In the genomic region with DNA sequence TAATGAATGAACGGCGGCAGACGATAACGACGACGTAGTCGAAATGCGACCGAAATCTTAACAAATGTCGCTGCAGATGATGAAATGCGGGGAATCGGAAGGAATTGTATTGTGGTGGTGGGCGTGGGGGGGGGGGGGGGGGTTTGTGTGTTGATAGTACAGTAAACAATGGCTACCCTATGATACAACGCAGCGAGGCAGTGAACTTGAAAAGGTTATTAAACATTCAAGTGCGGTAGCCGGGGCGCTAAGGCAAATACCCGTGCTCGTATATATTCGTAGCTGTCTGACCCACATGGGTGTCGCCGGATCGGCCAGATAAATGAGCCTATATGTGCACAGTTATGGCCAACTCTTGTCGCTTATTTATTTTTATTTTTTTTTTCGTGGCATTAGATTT, we compare ENCODE assay signal across 1 fruit fly cellular context.
TF ChIP-seq lines count a peak whose summit lies in the region.

No protein-coding gene starts in this region.

TF ChIP-seq in whole organism, embryonic, 481 proteins besides CTCF, POLR2A, EP300 and RAD21 (continued from another document):
- TF ChIP-seq crol (GFP tag; IDR thresholded peaks at IDR 0.05; lab: Robert Waterston, UW): peak; percentile 23; the same call in 1 of the 2 replicates
- no peak for TF ChIP-seq BEAF-32 (GFP tag; optimal IDR thresholded peaks at IDR 0.05; lab: Kevin White, UChicago)
- peak; percentile 14; the same call in 1 of the 2 replicates for TF ChIP-seq CG14014 (GFP tag; IDR thresholded peaks at IDR 0.05; lab: Robert Waterston, UW)
- TF ChIP-seq CG1233 (GFP tag; optimal IDR thresholded peaks at IDR 0.05; lab: Kevin White, UChicago): no peak
- no peak for TF ChIP-seq CG9817 (tag; optimal IDR thresholded peaks at IDR 0.05; lab: Kevin White, UChicago)
- no peak for TF ChIP-seq CG14965 (GFP tag; optimal IDR thresholded peaks at IDR 0.05; lab: Kevin White, UChicago; ENCODE audit: borderline replicate concordance)
- TF ChIP-seq CG15479 (GFP tag; optimal IDR thresholded peaks at IDR 0.05; lab: Kevin White, UChicago): no peak
- no peak for TF ChIP-seq CG7928 (GFP tag; optimal IDR thresholded peaks at IDR 0.05; lab: Kevin White, UChicago)
- TF ChIP-seq CG8089 (GFP tag; optimal IDR thresholded peaks at IDR 0.05; lab: Kevin White, UChicago): no peak
- TF ChIP-seq ap (GFP tag; IDR thresholded peaks at IDR 0.05; lab: Robert Waterston, UW): no peak
- no peak for TF ChIP-seq gcm2 (GFP tag; optimal IDR thresholded peaks at IDR 0.05; lab: Kevin White, UChicago)
- no peak for TF ChIP-seq Mad (GFP tag; optimal IDR thresholded peaks at IDR 0.05; lab: Kevin White, UChicago)
- TF ChIP-seq mld (GFP tag; IDR thresholded peaks at IDR 0.05; lab: Robert Waterston, UW; ENCODE audit: partially characterized antibody): no peak
- TF ChIP-seq run (tag; optimal IDR thresholded peaks at IDR 0.05; lab: Kevin White, UChicago): no peak
- no peak for TF ChIP-seq HLH3B (GFP tag; IDR thresholded peaks at IDR 0.05; lab: Robert Waterston, UW)
- no peak for TF ChIP-seq HLH4C (GFP tag; IDR thresholded peaks at IDR 0.05; lab: Robert Waterston, UW; ENCODE audit: partially characterized antibody)
- TF ChIP-seq CG17361 (GFP tag; IDR thresholded peaks at IDR 0.05; lab: Robert Waterston, UW): 0 out of 3 replicates have a peak, but pooled peaks have one; percentile 11
- no peak for TF ChIP-seq CG7963 (GFP tag; IDR thresholded peaks at IDR 0.05; lab: Robert Waterston, UW; ENCODE audit: partially characterized antibody)
- TF ChIP-seq CG15269 (tag; optimal IDR thresholded peaks at IDR 0.05; lab: Kevin White, UChicago): no peak
- no peak for TF ChIP-seq cg (GFP tag; optimal IDR thresholded peaks at IDR 0.05; lab: Kevin White, UChicago)
- TF ChIP-seq CG11456 (GFP tag; IDR thresholded peaks at IDR 0.05; lab: Robert Waterston, UW): no peak
- TF ChIP-seq pita (GFP tag; optimal IDR thresholded peaks at IDR 0.05; lab: Kevin White, UChicago): no peak
- 0 out of 2 replicates have a peak, but pooled peaks have one; percentile 47 for TF ChIP-seq rib (GFP tag; IDR thresholded peaks at IDR 0.05; lab: Robert Waterston, UW)
- TF ChIP-seq ci (GFP tag; IDR thresholded peaks at IDR 0.05; lab: Robert Waterston, UW): 0 out of 3 replicates have a peak, but pooled peaks have one; percentile 19
- no peak for TF ChIP-seq insv (GFP tag; optimal IDR thresholded peaks at IDR 0.05; lab: Kevin White, UChicago)
- no peak for TF ChIP-seq sd (tag; optimal IDR thresholded peaks at IDR 0.05; lab: Kevin White, UChicago)
- TF ChIP-seq Max (GFP tag; optimal IDR thresholded peaks at IDR 0.05; lab: Kevin White, UChicago): no peak
- TF ChIP-seq Hmr (GFP tag; optimal IDR thresholded peaks at IDR 0.05; lab: Kevin White, UChicago): peak; percentile 22
- TF ChIP-seq CG31441 (GFP tag; IDR thresholded peaks at IDR 0.05; lab: Robert Waterston, UW): no peak
- TF ChIP-seq tna (GFP tag; IDR thresholded peaks at IDR 0.05; lab: Robert Waterston, UW; ENCODE audit: partially characterized antibody): no peak
- TF ChIP-seq CG6813 (GFP tag; optimal IDR thresholded peaks at IDR 0.05; lab: Kevin White, UChicago): no peak
- TF ChIP-seq Hand (GFP tag; optimal IDR thresholded peaks at IDR 0.05; lab: Kevin White, UChicago): no peak
- TF ChIP-seq CG11696 (GFP tag; IDR thresholded peaks at IDR 0.05; lab: Robert Waterston, UW): no peak
- TF ChIP-seq dm (GFP tag; optimal IDR thresholded peaks at IDR 0.05; lab: Kevin White, UChicago): no peak
